Worm (Caenorhabditis elegans): ENCODE results near the gene apt-9.

ce11 chrX:11038221-11038620 lies 30.1 kb upstream of the apt-9 start:
- TF ChIP-seq zag-1 (tag; optimal IDR thresholded peaks at IDR 0.05) (no peak), Y75B8A.6 (GFP tag; IDR thresholded peaks at IDR 0.05) (no peak), nhr-28 (tag; optimal IDR thresholded peaks at IDR 0.05) (no peak), unc-130 (GFP tag; optimal IDR thresholded peaks at IDR 0.05) (no peak), snpc-4 (tag; optimal IDR thresholded peaks at IDR 0.05) (no peak), nhr-111 (GFP tag; optimal IDR thresholded peaks at IDR 0.05) (no peak), mep-1 (tag; optimal IDR thresholded peaks at IDR 0.05) (no peak), aly-2 (tag; optimal IDR thresholded peaks at IDR 0.05) (no peak), nhr-11 (tag; optimal IDR thresholded peaks at IDR 0.05) (no peak), unc-62 (GFP tag; optimal IDR thresholded peaks at IDR 0.05 in 1 of 2) (peak in 1 of 2 experiments; percentile 50), unc-62 (tag; optimal IDR thresholded peaks at IDR 0.05) (no peak), nhr-77 (tag; optimal IDR thresholded peaks at IDR 0.05) (no peak)
